Fruit fly (Drosophila melanogaster): ENCODE data around the gene dop.

Gene dop

DNA sequence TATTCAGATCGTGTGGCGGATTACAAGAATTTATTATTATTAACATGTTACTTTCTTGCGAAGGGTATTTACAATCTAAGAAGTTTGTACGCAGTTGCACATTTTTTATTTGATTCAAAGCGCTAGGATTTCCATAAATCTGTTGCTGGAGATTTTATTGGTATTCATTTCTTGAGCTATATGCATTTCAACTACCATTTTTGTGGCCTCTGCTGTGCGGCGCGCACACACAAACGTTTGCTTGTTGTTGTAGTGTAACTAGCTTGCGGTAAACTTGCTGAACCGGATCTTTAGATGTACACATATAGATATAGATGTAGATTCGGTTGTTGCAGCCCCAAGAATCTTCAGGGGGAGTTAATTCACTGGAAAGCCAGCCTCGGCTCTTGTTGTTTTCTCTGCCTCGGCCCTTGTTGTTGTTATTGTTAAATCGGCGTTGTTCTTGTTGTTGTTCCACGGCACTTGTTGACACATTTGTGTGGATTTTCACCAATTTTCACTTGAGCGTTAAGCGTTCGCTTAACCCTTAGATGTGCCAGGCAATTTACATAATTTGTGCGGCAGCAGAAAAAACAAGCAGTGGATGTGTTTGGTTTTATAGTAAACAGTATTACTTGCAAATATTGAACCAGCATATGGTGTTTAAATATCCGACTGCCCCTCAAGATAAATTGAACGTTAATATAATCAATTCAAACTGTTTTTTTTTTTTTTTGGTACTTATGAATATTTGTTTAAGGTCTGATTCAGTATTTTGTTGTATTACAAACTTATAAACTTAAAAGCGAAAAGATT, 25.2 kb downstream of the dop start (continued):
- TF ChIP-seq Awh (GFP tag; IDR thresholded peaks at IDR 0.05) (peak; percentile 40; the same call in 1 of the 2 replicates), Fer3 (tag; optimal IDR thresholded peaks at IDR 0.05) (peak; percentile 9), Mrtf (GFP tag; IDR thresholded peaks at IDR 0.05) (0 out of 3 replicates have a peak, but pooled peaks have one; percentile 19), CG9215 (GFP tag; IDR thresholded peaks at IDR 0.05) (no peak), CG34376 (GFP tag; optimal IDR thresholded peaks at IDR 0.05) (no peak), abd-A (tag; optimal IDR thresholded peaks at IDR 0.05) (no peak), repo (GFP tag; optimal IDR thresholded peaks at IDR 0.05) (no peak), ranshi (GFP tag; IDR thresholded peaks at IDR 0.05) (no peak), CG31441 (GFP tag; IDR thresholded peaks at IDR 0.05) (0 out of 2 replicates have a peak, but pooled peaks have one; percentile 8), phol (tag; optimal IDR thresholded peaks at IDR 0.05) (no peak), schlank (tag; optimal IDR thresholded peaks at IDR 0.05) (no peak), Dip2 (GFP tag; IDR thresholded peaks at IDR 0.05) (no peak), Dad (GFP tag; optimal IDR thresholded peaks at IDR 0.05) (no peak), CG11398 (GFP tag; optimal IDR thresholded peaks at IDR 0.05) (no peak), B-H2 (GFP tag; optimal IDR thresholded peaks at IDR 0.05) (no peak), CG7928 (GFP tag; optimal IDR thresholded peaks at IDR 0.05) (no peak), CG10654 (GFP tag; optimal IDR thresholded peaks at IDR 0.05) (no peak), CG17328 (GFP tag; IDR thresholded peaks at IDR 0.05) (0 out of 2 replicates have a peak, but pooled peaks have one; percentile 15), seq (GFP tag; IDR thresholded peaks at IDR 0.05) (peak; percentile 50; the same call in 1 of the 2 replicates), CG34224 (GFP tag; IDR thresholded peaks at IDR 0.05; ENCODE audit: partially characterized antibody) (no peak), Eip74EF (GFP tag; optimal IDR thresholded peaks at IDR 0.05) (no peak), salm (tag; optimal IDR thresholded peaks at IDR 0.05) (no peak), CG6654 (GFP tag; optimal IDR thresholded peaks at IDR 0.05) (no peak), CG18011 (GFP tag; optimal IDR thresholded peaks at IDR 0.05) (no peak), Sox100B (GFP tag; optimal IDR thresholded peaks at IDR 0.05) (peak; percentile 30), Doc3 (GFP tag; IDR thresholded peaks at IDR 0.05; ENCODE audit: partially characterized antibody) (no peak), CG13624 (GFP tag; optimal IDR thresholded peaks at IDR 0.05) (peak; percentile 2), pum (GFP tag; optimal IDR thresholded peaks at IDR 0.05) (no peak), Deaf1 (tag; optimal IDR thresholded peaks at IDR 0.05) (no peak), BEAF-32 (GFP tag; optimal IDR thresholded peaks at IDR 0.05) (no peak), Xrp1 (GFP tag; IDR thresholded peaks at IDR 0.05) (peak; percentile 32; the same call in 1 of the 2 replicates), wek (GFP tag; optimal IDR thresholded peaks at IDR 0.05) (peak; percentile 3), run (tag; optimal IDR thresholded peaks at IDR 0.05) (no peak), CG1647 (GFP tag; optimal IDR thresholded peaks at IDR 0.05) (no peak), Oaz (GFP tag; IDR thresholded peaks at IDR 0.05) (no peak), otp (GFP tag; IDR thresholded peaks at IDR 0.05) (no peak), CG4707 (GFP tag; optimal IDR thresholded peaks at IDR 0.05) (no peak), gcm (GFP tag; optimal IDR thresholded peaks at IDR 0.05) (no peak), MTF-1 (GFP tag; optimal IDR thresholded peaks at IDR 0.05; ENCODE audit: borderline replicate concordance) (no peak), CG12219 (GFP tag; optimal IDR thresholded peaks at IDR 0.05) (peak; percentile 4), MESR4 (GFP tag; optimal IDR thresholded peaks at IDR 0.05) (no peak), CG2889 (GFP tag; IDR thresholded peaks at IDR 0.05) (no peak), az2 (GFP tag; optimal IDR thresholded peaks at IDR 0.05) (no peak), Abd-B (GFP tag; optimal IDR thresholded peaks at IDR 0.05) (no peak), CG4820 (GFP tag; optimal IDR thresholded peaks at IDR 0.05) (no peak), CG9932 (GFP tag; IDR thresholded peaks at IDR 0.05) (no peak), dysf (GFP tag; IDR thresholded peaks at IDR 0.05) (peak; percentile 22; the same call in 1 of the 3 replicates), gcm2 (GFP tag; optimal IDR thresholded peaks at IDR 0.05) (no peak), CG17359 (tag; optimal IDR thresholded peaks at IDR 0.05) (peak; percentile 0)

All from whole organism, embryonic.